Fruit fly (Drosophila melanogaster) whole organism, embryonic: ENCODE data around the gene CG14220.

ENCODE experiments used
- CG11560 ChIP-seq: fragments of 200-800 bp; sonication (Bioruptor generic); IDR thresholded peaks from 3 replicates; pipeline ENCODE4 v1.3.6; 2022; ENCODE audit warnings: missing biosample characterization, missing genetic modification characterization
- CG15479 ChIP-seq: fragments of 200-800 bp; sonication (Bioruptor generic); optimal IDR thresholded peaks from 3 replicates; lab custom pipeline; 2019; ENCODE audit warnings: missing biosample characterization, mild to moderate bottlenecking, missing genetic modification characterization, moderate library complexity
- CG16779 ChIP-seq: fragments of 200-800 bp; sonication (Bioruptor generic); IDR thresholded peaks from 2 replicates; pipeline ENCODE4 v1.3.6; 2022; ENCODE audit warnings: missing biosample characterization, missing genetic modification characterization
- CG16813 ChIP-seq: fragments of 200-800 bp; sonication (Bioruptor generic); IDR thresholded peaks from 3 replicates; pipeline ENCODE4 v1.3.6; 2022; ENCODE audit warnings: missing biosample characterization, missing genetic modification characterization; ENCODE audit not compliant: partially characterized antibody
- CG18599 ChIP-seq: fragments of 200-800 bp; sonication (Bioruptor generic); optimal IDR thresholded peaks from 3 replicates; lab custom pipeline; 2017; ENCODE audit warnings: missing biosample characterization, missing genetic modification characterization, mild to moderate bottlenecking, moderate library complexity, missing genetic modification reagents
- CG31365 ChIP-seq: fragments of 200-800 bp; sonication (Bioruptor generic); optimal IDR thresholded peaks from 2 replicates; lab custom pipeline; 2018; ENCODE audit warnings: missing biosample characterization, mild to moderate bottlenecking, missing genetic modification characterization
- CG3281 ChIP-seq: fragments of 200-800 bp; sonication (Bioruptor generic); optimal IDR thresholded peaks from 3 replicates; lab custom pipeline; 2017; ENCODE audit warnings: missing biosample characterization, mild to moderate bottlenecking, missing genetic modification characterization
- CG6175 ChIP-seq: fragments of 200-800 bp; sonication (Bioruptor generic); IDR thresholded peaks from 3 replicates; pipeline ENCODE4 v1.3.6; 2022; ENCODE audit warnings: missing biosample characterization, missing genetic modification characterization
- CG6254 ChIP-seq: fragments of 200-800 bp; sonication (Bioruptor generic); optimal IDR thresholded peaks from 3 replicates; lab custom pipeline; 2017; ENCODE audit warnings: mild to moderate bottlenecking, missing biosample characterization, missing genetic modification reagents, missing genetic modification characterization
- CG6765 ChIP-seq: fragments of 200-800 bp; sonication (Bioruptor generic); optimal IDR thresholded peaks from 3 replicates; lab custom pipeline; 2017; ENCODE audit warnings: missing biosample characterization, mild to moderate bottlenecking, missing genetic modification characterization
- CG6791 ChIP-seq: fragments of 200-800 bp; sonication (Bioruptor generic); IDR thresholded peaks from 3 replicates; pipeline ENCODE4 v1.3.6; 2022; ENCODE audit warnings: missing biosample characterization, missing genetic modification characterization; ENCODE audit not compliant: partially characterized antibody
- CG7987 ChIP-seq: fragments of 200-800 bp; sonication (Bioruptor generic); optimal IDR thresholded peaks from 2 replicates; lab custom pipeline; 2018; ENCODE audit warnings: missing biosample characterization, mild to moderate bottlenecking, missing genetic modification characterization, moderate library complexity
- CG9437 ChIP-seq: fragments of 200-800 bp; sonication (Bioruptor generic); optimal IDR thresholded peaks from 2 replicates; lab custom pipeline; 2018; ENCODE audit warnings: missing biosample characterization, mild to moderate bottlenecking, missing genetic modification characterization
- Dek ChIP-seq: fragments of 200-800 bp; sonication (Bioruptor generic); optimal IDR thresholded peaks from 3 replicates; lab custom pipeline; 2019; ENCODE audit warnings: missing biosample characterization, mild to moderate bottlenecking, missing genetic modification characterization, moderate library complexity
- Dip2 ChIP-seq: fragments of 200-800 bp; sonication (Bioruptor generic); IDR thresholded peaks from 2 replicates; pipeline ENCODE4 v1.3.6; 2022; ENCODE audit warnings: missing biosample characterization, missing genetic modification characterization
- Elba2 ChIP-seq: fragments of 200-800 bp; sonication (Bioruptor generic); optimal IDR thresholded peaks from 3 replicates; lab custom pipeline; 2016; ENCODE audit warnings: missing biosample characterization, missing genetic modification characterization
- Fer1 ChIP-seq: fragments of 200-800 bp; sonication (Bioruptor generic); optimal IDR thresholded peaks from 2 replicates; lab custom pipeline; 2017; ENCODE audit warnings: missing biosample characterization, mild to moderate bottlenecking, missing genetic modification characterization
- Fer2 ChIP-seq: fragments of 200-800 bp; sonication (Bioruptor generic); optimal IDR thresholded peaks from 2 replicates; lab custom pipeline; 2018; ENCODE audit warnings: missing biosample characterization, mild to moderate bottlenecking, missing genetic modification characterization, moderate library complexity
- HLH3B ChIP-seq: fragments of 200-800 bp; sonication (Bioruptor generic); IDR thresholded peaks from 2 replicates; pipeline ENCODE4 v1.3.6; 2022; ENCODE audit warnings: missing biosample characterization, missing genetic modification characterization
- Lhr ChIP-seq: fragments of 200-800 bp; sonication (Bioruptor generic); optimal IDR thresholded peaks from 3 replicates; lab custom pipeline; 2017; ENCODE audit warnings: mild to moderate bottlenecking, missing biosample characterization, missing genetic modification reagents, missing genetic modification characterization
- NK7.1 ChIP-seq: fragments of 200-800 bp; sonication (Bioruptor generic); optimal IDR thresholded peaks from 3 replicates; lab custom pipeline; 2016; ENCODE audit warnings: missing biosample characterization, missing genetic modification characterization
- Neu2 ChIP-seq: fragments of 200-800 bp; sonication (Bioruptor generic); optimal IDR thresholded peaks from 3 replicates; lab custom pipeline; 2016; ENCODE audit warnings: missing biosample characterization, missing genetic modification characterization, borderline replicate concordance
- NfI ChIP-seq: fragments of 200-800 bp; sonication (Bioruptor generic); optimal IDR thresholded peaks from 3 replicates; lab custom pipeline; 2018; ENCODE audit warnings: missing biosample characterization, mild to moderate bottlenecking, missing genetic modification characterization, moderate library complexity
- Ptx1 ChIP-seq: fragments of 200-800 bp; sonication (Bioruptor generic); IDR thresholded peaks from 2 replicates; pipeline ENCODE4 v1.3.6; 2022; ENCODE audit warnings: missing biosample characterization, missing genetic modification characterization
- Sry-β ChIP-seq: fragments of 200-800 bp; sonication (Bioruptor generic); optimal IDR thresholded peaks from 2 replicates; lab custom pipeline; 2018; ENCODE audit warnings: missing biosample characterization, mild to moderate bottlenecking, missing genetic modification characterization, moderate library complexity
- Sry-δ ChIP-seq: fragments of 200-800 bp; sonication (Bioruptor generic); optimal IDR thresholded peaks from 2 replicates; lab custom pipeline; 2016; ENCODE audit warnings: missing biosample characterization, missing genetic modification characterization
- abd-A ChIP-seq: fragments of 200-800 bp; sonication (Bioruptor generic); optimal IDR thresholded peaks from 3 replicates; lab custom pipeline; 2019; ENCODE audit warnings: missing biosample characterization, mild to moderate bottlenecking, missing genetic modification characterization, moderate library complexity
- al ChIP-seq: fragments of 200-800 bp; sonication (Bioruptor generic); IDR thresholded peaks from 2 replicates; pipeline ENCODE4 v1.3.6; 2022; ENCODE audit warnings: missing biosample characterization, missing genetic modification characterization
- btn ChIP-seq: fragments of 200-800 bp; sonication (Bioruptor generic); optimal IDR thresholded peaks from 2 replicates; lab custom pipeline; 2016; ENCODE audit warnings: missing biosample characterization, missing genetic modification characterization
- disco-r ChIP-seq: fragments of 200-800 bp; sonication (Bioruptor generic); optimal IDR thresholded peaks from 2 replicates; lab custom pipeline; 2016; ENCODE audit warnings: missing biosample characterization, missing genetic modification characterization
- dmrt11E ChIP-seq: fragments of 200-800 bp; sonication (Bioruptor generic); optimal IDR thresholded peaks from 3 replicates; lab custom pipeline; 2018; ENCODE audit warnings: missing biosample characterization, mild to moderate bottlenecking, missing genetic modification characterization, moderate library complexity
- esg ChIP-seq: fragments of 200-800 bp; sonication (Bioruptor generic); conservative IDR thresholded peaks from 2 replicates; pipeline ENCODE4 v1.3.6; 2022; ENCODE audit warnings: missing biosample characterization, missing genetic modification characterization
- fd3F ChIP-seq: fragments of 200-800 bp; sonication (Bioruptor generic); optimal IDR thresholded peaks from 2 replicates; lab custom pipeline; 2018; ENCODE audit warnings: missing biosample characterization, mild to moderate bottlenecking, missing genetic modification characterization, moderate library complexity
- her ChIP-seq: fragments of 200-800 bp; sonication (Bioruptor generic); optimal IDR thresholded peaks from 2 replicates; lab custom pipeline; 2016; ENCODE audit warnings: missing biosample characterization, missing genetic modification characterization
- kah ChIP-seq: fragments of 200-800 bp; sonication (Bioruptor generic); optimal IDR thresholded peaks from 2 replicates; lab custom pipeline; 2018; ENCODE audit warnings: missing biosample characterization, mild to moderate bottlenecking, missing genetic modification characterization
- ken ChIP-seq: fragments of 200-800 bp; sonication (Bioruptor generic); IDR thresholded peaks from 3 replicates; pipeline ENCODE4 v1.3.6; 2022; ENCODE audit warnings: missing biosample characterization, missing genetic modification characterization
- klu ChIP-seq: fragments of 200-800 bp; sonication (Bioruptor generic); IDR thresholded peaks from 2 replicates; pipeline ENCODE4 v1.3.6; 2022; ENCODE audit warnings: missing biosample characterization, missing genetic modification characterization
- kni ChIP-seq: fragments of 200-800 bp; sonication (Bioruptor generic); optimal IDR thresholded peaks from 3 replicates; lab custom pipeline; 2017; ENCODE audit warnings: mild to moderate bottlenecking, missing biosample characterization, missing genetic modification reagents, missing genetic modification characterization
- nerfin-2 ChIP-seq: fragments of 200-800 bp; sonication (Bioruptor generic); IDR thresholded peaks from 2 replicates; pipeline ENCODE4 v1.3.6; 2022; ENCODE audit warnings: missing biosample characterization, missing genetic modification characterization; ENCODE audit not compliant: partially characterized antibody
- nom ChIP-seq: fragments of 200-800 bp; sonication (Bioruptor generic); optimal IDR thresholded peaks from 2 replicates; lab custom pipeline; 2017; ENCODE audit warnings: missing biosample characterization, missing genetic modification characterization, mild to moderate bottlenecking, moderate library complexity, missing genetic modification reagents
- pan ChIP-seq, 4 experiments: fragments of >200 bp in 3 of 4; fragments of 200-800 bp in 1 of 4; sonication (Bioruptor generic) in 1 of 4; optimal IDR thresholded peaks in 3 of 4; IDR thresholded peaks in 1 of 4; 2 replicates each; pipeline versions ENCODE4 v1.3.6 to Lab custom; 2017 to 2022; ENCODE audit warnings: missing biosample characterization in 2 of 4, missing genetic modification characterization in 2 of 4, mixed read lengths in 1 of 4
- pb ChIP-seq: fragments of 200-800 bp; sonication (Bioruptor generic); optimal IDR thresholded peaks from 3 replicates; lab custom pipeline; 2016; ENCODE audit warnings: missing biosample characterization, missing genetic modification characterization
- prd ChIP-seq, 3 experiments: fragments of >200 bp in 2 of 3; fragments of 200-800 bp in 1 of 3; sonication (Bioruptor generic) in 1 of 3; optimal IDR thresholded peaks in 2 of 3; IDR thresholded peaks in 1 of 3; 2 replicates in 2 of 3; 3 replicates in 1 of 3; pipeline versions ENCODE4 v1.3.6 to Lab custom; 2017 to 2022; ENCODE audit warnings: missing biosample characterization in 1 of 3, missing genetic modification characterization in 1 of 3
- row ChIP-seq: fragments of 200-800 bp; sonication (Bioruptor generic); IDR thresholded peaks from 3 replicates; pipeline ENCODE4 v1.3.6; 2022; ENCODE audit warnings: missing biosample characterization, missing genetic modification characterization
- slbo ChIP-seq: fragments of 200-800 bp; sonication (Bioruptor generic); IDR thresholded peaks from 2 replicates; pipeline ENCODE4 v1.3.6; 2022; ENCODE audit warnings: missing biosample characterization, missing genetic modification characterization
- slou ChIP-seq: fragments of 200-800 bp; sonication (Bioruptor generic); optimal IDR thresholded peaks from 3 replicates; lab custom pipeline; 2016; ENCODE audit warnings: missing biosample characterization, missing genetic modification characterization
- ttk ChIP-seq: fragments of 200-800 bp; sonication (Bioruptor generic); IDR thresholded peaks from 2 replicates; pipeline ENCODE4 v2.1.2; 2022; ENCODE audit warnings: missing biosample characterization, missing genetic modification characterization
- wor ChIP-seq: fragments of 200-800 bp; sonication (Bioruptor generic); IDR thresholded peaks from 2 replicates; pipeline ENCODE4 v1.3.6; 2022; ENCODE audit warnings: missing biosample characterization, missing genetic modification characterization
- yki ChIP-seq: fragments of >200 bp; optimal IDR thresholded peaks from 3 replicates; lab custom pipeline; 2018

CG14220 gene

dm6 chrX:19645873-19646541 is 44.4 kb upstream of the CG14220 start, which contains the start of gene Arp10 (continued):
- peak; percentile 56 for TF ChIP-seq Elba2 (GFP tag; lab: Kevin White, UChicago)
- TF ChIP-seq slou (GFP tag; lab: Kevin White, UChicago), result no peak
- TF ChIP-seq abd-A (tag; lab: Kevin White, UChicago), result no peak
- peak; percentile 9; the same call in 1 of the 2 replicates for TF ChIP-seq slbo (GFP tag; lab: Robert Waterston, UW)
- no peak for TF ChIP-seq yki (lab: Kevin White, UChicago)
- no peak for TF ChIP-seq CG18599
- TF ChIP-seq HLH3B (GFP tag; lab: Robert Waterston, UW), result no peak
- TF ChIP-seq prd (optimal IDR thresholded peaks at IDR 0.05; lab: Kevin White, UChicago), result no peak
- no peak for TF ChIP-seq prd (GFP tag; IDR thresholded peaks at IDR 0.05; lab: Robert Waterston, UW)
- no peak for TF ChIP-seq NK7.1
- no peak for TF ChIP-seq CG15479 (GFP tag; lab: Kevin White, UChicago)
- TF ChIP-seq disco-r (GFP tag; lab: Kevin White, UChicago), result no peak
- no peak for TF ChIP-seq Dek (tag; lab: Kevin White, UChicago)
- TF ChIP-seq btn, result no peak
- no peak for TF ChIP-seq CG31365
- TF ChIP-seq Ptx1, result peak; percentile 17; the same call in 1 of the 2 replicates
- TF ChIP-seq ken (GFP tag; lab: Robert Waterston, UW), result no peak
- no peak for TF ChIP-seq CG16779 (GFP tag; lab: Robert Waterston, UW)
- TF ChIP-seq dmrt11E, result peak; percentile 26
- peak; percentile 12 for TF ChIP-seq Fer1 (GFP tag; lab: Kevin White, UChicago)
- TF ChIP-seq NfI (GFP tag; lab: Kevin White, UChicago), result no peak
- no peak for TF ChIP-seq CG6175
- TF ChIP-seq pan (optimal IDR thresholded peaks at IDR 0.05; lab: Kevin White, UChicago), result no peak
- no peak for TF ChIP-seq pan (GFP tag; optimal IDR thresholded peaks at IDR 0.05 in 1 of 2, IDR thresholded peaks at IDR 0.05 in 1 of 2)
- no peak for TF ChIP-seq her (GFP tag; lab: Kevin White, UChicago)
- TF ChIP-seq Sry-β, result peak; percentile 48
- TF ChIP-seq klu (GFP tag; lab: Robert Waterston, UW), result no peak
- no peak for TF ChIP-seq CG3281 (GFP tag; lab: Kevin White, UChicago)
- TF ChIP-seq Dip2 (GFP tag; lab: Robert Waterston, UW), result no peak
- TF ChIP-seq kah (GFP tag; lab: Kevin White, UChicago), result no peak
- no peak for TF ChIP-seq nerfin-2 (GFP tag; lab: Robert Waterston, UW)
- no peak for TF ChIP-seq kni (GFP tag; lab: Kevin White, UChicago)
- TF ChIP-seq CG7987 (GFP tag; lab: Kevin White, UChicago), result no peak
- peak; percentile 57 for TF ChIP-seq Sry-δ
- no peak for TF ChIP-seq Neu2 (GFP tag; lab: Kevin White, UChicago)
- no peak for TF ChIP-seq esg (GFP tag; lab: Robert Waterston, UW)
- 0 out of 3 replicates have a peak, but pooled peaks have one; percentile 50 for TF ChIP-seq CG6791 (GFP tag; lab: Robert Waterston, UW)
- no peak for TF ChIP-seq CG9437 (GFP tag; lab: Kevin White, UChicago)
- TF ChIP-seq ttk (GFP tag; lab: Robert Waterston, UW), result no peak
- TF ChIP-seq Fer2 (tag; lab: Kevin White, UChicago), result no peak
- peak; percentile 60; the same call in 2 of the 3 replicates for TF ChIP-seq CG16813
- no peak for TF ChIP-seq Lhr
- no peak for TF ChIP-seq CG6765 (GFP tag; lab: Kevin White, UChicago)
- no peak for TF ChIP-seq CG6254
- TF ChIP-seq fd3F, result no peak
- TF ChIP-seq nom (GFP tag; lab: Kevin White, UChicago), result no peak
- TF ChIP-seq row (GFP tag; lab: Robert Waterston, UW), result peak; percentile 77
- TF ChIP-seq pb (GFP tag; lab: Kevin White, UChicago), result no peak
- no peak for TF ChIP-seq al (GFP tag; lab: Robert Waterston, UW)
- TF ChIP-seq wor (GFP tag; lab: Robert Waterston, UW), result no peak
- no peak for TF ChIP-seq CG11560
